Worm (Caenorhabditis elegans) whole organism, late embryonic: ENCODE measurements around the gene acs-14.

ENCODE experiments used
- C08G9.2 ChIP-seq: sonication (generic microtip); optimal IDR thresholded peaks from 2 replicates; lab custom pipeline; 2016; ENCODE audit warnings: mild to moderate bottlenecking, missing genetic modification characterization, moderate library complexity, missing compliant biosample characterization
- F13H6.1 ChIP-seq: sonication (generic microtip); optimal IDR thresholded peaks from 2 replicates; lab custom pipeline; 2016; ENCODE audit warnings: missing genetic modification characterization, missing compliant biosample characterization
- K02D7.2 ChIP-seq: sonication (generic microtip); optimal IDR thresholded peaks from 2 replicates; lab custom pipeline; 2017; ENCODE audit warnings: mild to moderate bottlenecking, missing genetic modification characterization, missing compliant biosample characterization
- K09A11.1 ChIP-seq: sonication (generic microtip); optimal IDR thresholded peaks from 2 replicates; lab custom pipeline; 2017; ENCODE audit warnings: antibody characterized with exemption, mild to moderate bottlenecking, missing genetic modification characterization, missing compliant biosample characterization; ENCODE audit not compliant: insufficient read depth
- T23F11.4 ChIP-seq: fragments of 200-800 bp; sonication (Bioruptor generic); optimal IDR thresholded peaks from 2 replicates; lab custom pipeline; 2018; ENCODE audit warnings: mild to moderate bottlenecking, missing genetic modification characterization, missing compliant biosample characterization
- ahr-1 ChIP-seq: sonication (generic microtip); optimal IDR thresholded peaks from 2 replicates; lab custom pipeline; 2016; ENCODE audit warnings: missing genetic modification characterization, missing compliant biosample characterization
- ama-1 ChIP-seq: fragments of 150-350 bp; optimal IDR thresholded peaks from 2 replicates; lab custom pipeline; 2014
- ceh-14 ChIP-seq: sonication (generic microtip); optimal IDR thresholded peaks from 2 replicates; lab custom pipeline; 2016; ENCODE audit warnings: missing genotype, missing genetic modification characterization, missing compliant biosample characterization
- ceh-19 ChIP-seq: fragments of 200-800 bp; sonication (Bioruptor generic); optimal IDR thresholded peaks from 2 replicates; lab custom pipeline; 2018; ENCODE audit warnings: mild to moderate bottlenecking, missing genetic modification characterization, missing compliant biosample characterization
- ceh-24 ChIP-seq: sonication (generic microtip); optimal IDR thresholded peaks from 2 replicates; lab custom pipeline; 2016; ENCODE audit warnings: mild to moderate bottlenecking, missing genetic modification characterization, missing compliant biosample characterization
- ceh-30 ChIP-seq: fragments of 150-350 bp; optimal IDR thresholded peaks from 2 replicates; lab custom pipeline; 2014; ENCODE audit warnings: missing biosample characterization, missing genetic modification characterization
- ceh-45 ChIP-seq: fragments of 200-800 bp; sonication (Bioruptor generic); IDR thresholded peaks from 2 replicates; pipeline ENCODE4 v1.3.6; 2022; ENCODE audit warnings: missing genetic modification reagents, missing genetic modification characterization, missing compliant biosample characterization
- ceh-6 ChIP-seq: fragments of 200-800 bp; sonication (Bioruptor generic); optimal IDR thresholded peaks from 2 replicates; lab custom pipeline; 2018; ENCODE audit warnings: mild to moderate bottlenecking, missing genetic modification characterization, missing compliant biosample characterization
- ceh-9 ChIP-seq: sonication (generic microtip); optimal IDR thresholded peaks from 2 replicates; lab custom pipeline; 2016; ENCODE audit warnings: mild to moderate bottlenecking, missing genetic modification characterization, inconsistent platforms, missing compliant biosample characterization
- dmd-4 ChIP-seq: sonication (generic microtip); optimal IDR thresholded peaks from 2 replicates; lab custom pipeline; 2016; ENCODE audit warnings: borderline replicate concordance, missing genetic modification characterization, missing compliant biosample characterization
- elt-2 ChIP-seq: sonication (generic microtip); optimal IDR thresholded peaks from 2 replicates; lab custom pipeline; 2016; ENCODE audit warnings: missing genetic modification reagents, missing genetic modification characterization, missing compliant biosample characterization
- eyg-1 ChIP-seq: sonication (generic microtip); optimal IDR thresholded peaks from 2 replicates; lab custom pipeline; 2016; ENCODE audit warnings: missing genotype, missing genetic modification characterization, missing compliant biosample characterization
- fax-1 ChIP-seq: sonication (generic microtip); optimal IDR thresholded peaks from 2 replicates; lab custom pipeline; 2016; ENCODE audit warnings: missing genotype, missing genetic modification characterization, missing compliant biosample characterization
- fkh-10 ChIP-seq: fragments of 150-350 bp; optimal IDR thresholded peaks from 2 replicates; lab custom pipeline; 2014; ENCODE audit warnings: missing biosample characterization, missing genetic modification reagents, missing genetic modification characterization
- hlh-13 ChIP-seq: fragments of 200-800 bp; sonication (Bioruptor generic); optimal IDR thresholded peaks from 2 replicates; lab custom pipeline; 2018; ENCODE audit warnings: mild to moderate bottlenecking, missing genetic modification characterization, missing compliant biosample characterization
- hlh-6 ChIP-seq: sonication (generic microtip); optimal IDR thresholded peaks from 2 replicates; lab custom pipeline; 2016; ENCODE audit warnings: missing genotype, missing genetic modification characterization, missing compliant biosample characterization
- hlh-8 ChIP-seq: sonication (generic microtip); optimal IDR thresholded peaks from 2 replicates; lab custom pipeline; 2016; ENCODE audit warnings: missing genotype, missing genetic modification characterization, missing compliant biosample characterization
- lim-6 ChIP-seq: sonication (generic microtip); optimal IDR thresholded peaks from 2 replicates; lab custom pipeline; 2016; ENCODE audit warnings: missing genetic modification characterization, missing compliant biosample characterization
- lin-11 ChIP-seq: fragments of 200-800 bp; sonication (Bioruptor generic); optimal IDR thresholded peaks from 2 replicates; lab custom pipeline; 2018; ENCODE audit warnings: mild to moderate bottlenecking, missing genetic modification characterization, missing compliant biosample characterization
- madf-2 ChIP-seq: sonication (generic microtip); optimal IDR thresholded peaks from 2 replicates; lab custom pipeline; 2017; ENCODE audit warnings: missing genetic modification characterization, missing compliant biosample characterization
- nfya-1 ChIP-seq: sonication (generic microtip); optimal IDR thresholded peaks from 2 replicates; lab custom pipeline; 2017; ENCODE audit warnings: missing genetic modification characterization, mild to moderate bottlenecking, missing compliant biosample characterization, antibody characterized with exemption, moderate library complexity
- odd-2 ChIP-seq: sonication (generic microtip); optimal IDR thresholded peaks from 2 replicates; lab custom pipeline; 2017; ENCODE audit warnings: antibody characterized with exemption, mild to moderate bottlenecking, missing genetic modification characterization, missing compliant biosample characterization
- pat-9 ChIP-seq: fragments of 200-800 bp; sonication (Bioruptor generic); optimal IDR thresholded peaks from 2 replicates; lab custom pipeline; 2018; ENCODE audit warnings: mild to moderate bottlenecking, missing genetic modification characterization, moderate library complexity, missing compliant biosample characterization
- pax-1 ChIP-seq: fragments of 150-350 bp; optimal IDR thresholded peaks from 2 replicates; lab custom pipeline; 2014; ENCODE audit warnings: missing biosample characterization, missing genetic modification characterization
- pha-4 ChIP-seq: fragments of 150-350 bp; optimal IDR thresholded peaks from 2 replicates; lab custom pipeline; 2018; ENCODE audit warnings: missing biosample characterization, missing genetic modification reagents, missing genetic modification characterization
- ref-2 ChIP-seq: sonication (generic microtip); optimal IDR thresholded peaks from 2 replicates; lab custom pipeline; 2016; ENCODE audit warnings: missing genetic modification characterization, missing compliant biosample characterization
- sox-2 ChIP-seq: fragments of 200-800 bp; sonication (Bioruptor generic); IDR thresholded peaks from 2 replicates; pipeline ENCODE4 v1.3.6; 2022; ENCODE audit warnings: missing genetic modification reagents, missing genetic modification characterization, missing compliant biosample characterization
- syd-9 ChIP-seq: sonication (generic microtip); optimal IDR thresholded peaks from 2 replicates; lab custom pipeline; 2016; ENCODE audit warnings: mild to moderate bottlenecking, missing genetic modification characterization, moderate library complexity, missing compliant biosample characterization
- tbx-7 ChIP-seq: sonication (generic microtip); optimal IDR thresholded peaks from 2 replicates; lab custom pipeline; 2016; ENCODE audit warnings: missing genotype, missing genetic modification characterization, missing compliant biosample characterization
- ttx-3 ChIP-seq: sonication (generic microtip); optimal IDR thresholded peaks from 2 replicates; lab custom pipeline; 2016; ENCODE audit warnings: missing genetic modification reagents, missing genetic modification characterization, missing compliant biosample characterization
- unc-3 ChIP-seq, 2 experiments: fragments of 200-800 bp in 1 of 2; sonication (Bioruptor generic) in 1 of 2; sonication (generic microtip) in 1 of 2; conservative IDR thresholded peaks in 1 of 2; optimal IDR thresholded peaks in 1 of 2; 2 replicates each; pipeline versions ENCODE4 v1.3.6 to Lab custom; 2016 to 2022; ENCODE audit warnings: missing compliant biosample characterization in 2 of 2, missing genetic modification characterization in 2 of 2, missing genetic modification reagents in 1 of 2
- unc-42 ChIP-seq: sonication (generic microtip); optimal IDR thresholded peaks from 2 replicates; lab custom pipeline; 2016; ENCODE audit warnings: missing genotype, missing genetic modification characterization, missing compliant biosample characterization
- ztf-16 ChIP-seq: sonication (generic microtip); optimal IDR thresholded peaks from 2 replicates; lab custom pipeline; 2017; ENCODE audit warnings: missing genetic modification characterization, missing compliant biosample characterization

The acs-14 gene

ce11 chrV:9491440-9492160, 16.3 kb upstream of the acs-14 start, which contains the start of gene K06A4.7:
K06A4.7 (minus strand) TSS chrV:9491490.
- TF ChIP-seq elt-2 (tag; lab: Kevin White, UChicago) (peak; percentile 37), ceh-30 (tag; lab: Kevin White, UChicago) (no peak)

- TF ChIP-seq fax-1 (tag; lab: Kevin White, UChicago) (no peak), T23F11.4 (GFP tag; lab: Kevin White, UChicago) (no peak), ref-2 (no peak)
These were observed 15.5 kb upstream of the acs-14 start for ce11 chrV:9492460-9492859.

- no peak for TF ChIP-seq ceh-24 (tag; lab: Kevin White, UChicago)
- TF ChIP-seq lim-6 (tag; lab: Kevin White, UChicago): no peak
- TF ChIP-seq pax-1 (tag; lab: Kevin White, UChicago): no peak
- no peak for TF ChIP-seq odd-2 (tag; lab: Kevin White, UChicago)
- no peak for TF ChIP-seq pat-9 (tag; lab: Kevin White, UChicago)
- TF ChIP-seq hlh-6 (tag; lab: Kevin White, UChicago): no peak
- no peak for TF ChIP-seq fkh-10
These were observed 11.2 kb upstream of the acs-14 start, which contains the start of gene gsnl-1 for ce11 chrV:9496742-9497141. gsnl-1 (plus strand) TSS chrV:9497042.

- TF ChIP-seq madf-2: no peak
- no peak for TF ChIP-seq unc-42 (tag; lab: Kevin White, UChicago)
- no peak for TF ChIP-seq unc-3 (GFP tag; conservative IDR thresholded peaks at IDR 0.05; lab: Robert Waterston, UW)
- TF ChIP-seq unc-3 (tag; optimal IDR thresholded peaks at IDR 0.05; lab: Kevin White, UChicago): no peak
- TF ChIP-seq tbx-7 (tag; lab: Kevin White, UChicago): no peak
- TF ChIP-seq ceh-45: no peak
- TF ChIP-seq eyg-1: no peak
- TF ChIP-seq ceh-24 (tag; lab: Kevin White, UChicago): no peak
- TF ChIP-seq F13H6.1 (tag; lab: Kevin White, UChicago): no peak
- no peak for TF ChIP-seq ceh-19 (GFP tag; lab: Kevin White, UChicago)
- TF ChIP-seq C08G9.2: no peak
- TF ChIP-seq hlh-8: no peak
- TF ChIP-seq sox-2 (GFP tag; lab: Robert Waterston, UW): no peak
- no peak for TF ChIP-seq K02D7.2
These were observed 8.6 kb upstream of the acs-14 start for ce11 chrV:9499295-9499694.

- TF ChIP-seq ceh-14 (tag; lab: Kevin White, UChicago) (no peak), ceh-45 (no peak), ttx-3 (tag; lab: Kevin White, UChicago) (no peak), ceh-24 (tag; lab: Kevin White, UChicago) (no peak), hlh-6 (tag; lab: Kevin White, UChicago) (no peak)
- TF ChIP-seq, all 69 proteins: peak for 0
These were observed 7.0 kb upstream of the acs-14 start, which contains the start of gene swt-5 for ce11 chrV:9500826-9501451. swt-5 (plus strand) TSS chrV:9501401.

- TF ChIP-seq ama-1 (lab: Kevin White, UChicago) (no peak), K09A11.1 (tag; lab: Kevin White, UChicago) (peak; percentile 71), tbx-7 (tag; lab: Kevin White, UChicago) (peak; percentile 41), dmd-4 (tag; lab: Kevin White, UChicago) (peak; percentile 59), ceh-6 (GFP tag; lab: Kevin White, UChicago) (peak; percentile 93), C08G9.2 (peak; percentile 77), ceh-30 (tag; lab: Kevin White, UChicago) (no peak), lin-11 (tag; lab: Kevin White, UChicago) (peak; percentile 81), pha-4 (no peak), hlh-13 (GFP tag; lab: Kevin White, UChicago) (peak; percentile 90), ceh-9 (tag; lab: Kevin White, UChicago) (peak; percentile 46), syd-9 (tag; lab: Kevin White, UChicago) (peak; percentile 88), nfya-1 (tag; lab: Kevin White, UChicago) (peak; percentile 59), K02D7.2 (peak; percentile 85), ahr-1 (tag; lab: Kevin White, UChicago) (peak; percentile 49), lim-6 (tag; lab: Kevin White, UChicago) (no peak), ztf-16 (tag; lab: Kevin White, UChicago) (peak; percentile 87), hlh-8 (peak; percentile 59), ceh-24 (tag; lab: Kevin White, UChicago) (peak; percentile 62)
These were observed 4.6 kb upstream of the acs-14 start for ce11 chrV:9503152-9503817.
